Fruit fly (Drosophila melanogaster) whole organism, embryonic: ENCODE data around the gene CG13384.

Source experiments
- Bgb ChIP-seq: fragments of 200-800 bp; sonication (Bioruptor generic); IDR thresholded peaks from 2 replicates; pipeline ENCODE4 v1.3.6; 2022; ENCODE audit warnings: missing biosample characterization, missing genetic modification characterization; ENCODE audit not compliant: partially characterized antibody
- CG10147 ChIP-seq: fragments of 200-800 bp; sonication (Bioruptor generic); optimal IDR thresholded peaks from 2 replicates; lab custom pipeline; 2019; ENCODE audit warnings: missing biosample characterization, mild to moderate bottlenecking, missing genetic modification characterization, moderate library complexity
- CG1024 ChIP-seq: fragments of 200-800 bp; sonication (Bioruptor generic); IDR thresholded peaks from 2 replicates; pipeline ENCODE4 v1.3.6; 2022; ENCODE audit warnings: missing biosample characterization, missing genetic modification characterization
- CG10321 ChIP-seq: fragments of 200-800 bp; sonication (Bioruptor generic); IDR thresholded peaks from 2 replicates; pipeline ENCODE4 v1.3.6; 2022; ENCODE audit warnings: missing biosample characterization, missing genetic modification characterization
- CG11247 ChIP-seq: fragments of 200-800 bp; sonication (Bioruptor generic); IDR thresholded peaks from 2 replicates; pipeline ENCODE4 v1.3.6; 2022; ENCODE audit warnings: missing biosample characterization, missing genetic modification characterization
- CG13287 ChIP-seq: fragments of 200-800 bp; sonication (Bioruptor generic); IDR thresholded peaks from 2 replicates; pipeline ENCODE4 v1.3.6; 2022; ENCODE audit warnings: missing biosample characterization, missing genetic modification characterization; ENCODE audit not compliant: partially characterized antibody
- CG14441 ChIP-seq: fragments of 200-800 bp; sonication (Bioruptor generic); IDR thresholded peaks from 2 replicates; pipeline ENCODE4 v1.3.6; 2022; ENCODE audit warnings: missing biosample characterization, missing genetic modification characterization
- CG17186 ChIP-seq: fragments of 200-800 bp; sonication (Bioruptor generic); optimal IDR thresholded peaks from 3 replicates; lab custom pipeline; 2017; ENCODE audit warnings: missing biosample characterization, missing genetic modification reagents, missing genetic modification characterization
- CG17328 ChIP-seq: fragments of 200-800 bp; sonication (Bioruptor generic); IDR thresholded peaks from 2 replicates; pipeline ENCODE4 v1.3.6; 2022; ENCODE audit warnings: missing biosample characterization, missing genetic modification characterization
- CG17829 ChIP-seq: fragments of 200-800 bp; optimal IDR thresholded peaks from 2 replicates; lab custom pipeline; 2019; ENCODE audit warnings: missing biosample characterization, mild to moderate bottlenecking, missing genetic modification characterization, moderate library complexity
- CG18764 ChIP-seq: fragments of 200-800 bp; sonication (Bioruptor generic); optimal IDR thresholded peaks from 3 replicates; lab custom pipeline; 2016; ENCODE audit warnings: missing biosample characterization, missing genetic modification characterization
- CG30403 ChIP-seq: fragments of 200-800 bp; sonication (Bioruptor generic); optimal IDR thresholded peaks from 3 replicates; lab custom pipeline; 2016; ENCODE audit warnings: missing biosample characterization, missing genetic modification characterization
- CG32767 ChIP-seq: fragments of 200-800 bp; sonication (Bioruptor generic); IDR thresholded peaks from 2 replicates; pipeline ENCODE4 v1.3.6; 2022; ENCODE audit warnings: missing biosample characterization, missing genetic modification characterization
- CG3726 ChIP-seq: fragments of 200-800 bp; sonication (Bioruptor generic); IDR thresholded peaks from 3 replicates; pipeline ENCODE4, ENCODE4 v1.3.6; 2022; ENCODE audit warnings: missing biosample characterization, missing genetic modification characterization
- CG3995 ChIP-seq: fragments of 200-800 bp; sonication (Bioruptor generic); optimal IDR thresholded peaks from 3 replicates; lab custom pipeline; 2016; ENCODE audit warnings: missing biosample characterization, missing genetic modification characterization
- CG4404 ChIP-seq: fragments of 200-800 bp; sonication (Bioruptor generic); IDR thresholded peaks from 2 replicates; pipeline ENCODE4 v1.3.6; 2022; ENCODE audit warnings: missing biosample characterization, missing genetic modification characterization
- CG6689 ChIP-seq: fragments of 200-800 bp; sonication (Bioruptor generic); IDR thresholded peaks from 2 replicates; pipeline ENCODE4 v1.3.6; 2022; ENCODE audit warnings: missing biosample characterization, missing genetic modification characterization
- CG7963 ChIP-seq: fragments of 200-800 bp; sonication (Bioruptor generic); IDR thresholded peaks from 3 replicates; pipeline ENCODE4 v1.3.6; 2022; ENCODE audit warnings: missing biosample characterization, missing genetic modification characterization; ENCODE audit not compliant: partially characterized antibody
- CG9215 ChIP-seq: fragments of 200-800 bp; sonication (Bioruptor generic); IDR thresholded peaks from 2 replicates; pipeline ENCODE4 v1.3.6; 2022; ENCODE audit warnings: missing biosample characterization, missing genetic modification characterization
- CHES-1-like ChIP-seq: fragments of 200-800 bp; sonication (Bioruptor generic); optimal IDR thresholded peaks from 2 replicates; lab custom pipeline; 2016; ENCODE audit warnings: missing biosample characterization, missing genetic modification characterization
- Dip2 ChIP-seq: fragments of 200-800 bp; sonication (Bioruptor generic); IDR thresholded peaks from 2 replicates; pipeline ENCODE4 v1.3.6; 2022; ENCODE audit warnings: missing biosample characterization, missing genetic modification characterization
- Drgx ChIP-seq: fragments of 200-800 bp; sonication (Bioruptor generic); IDR thresholded peaks from 2 replicates; pipeline ENCODE4 v1.3.6; 2022; ENCODE audit warnings: missing biosample characterization, missing genetic modification characterization
- Eip74EF ChIP-seq, 2 experiments: fragments of 200-800 bp in 1 of 2; fragments of >200 bp in 1 of 2; sonication (Bioruptor generic) in 1 of 2; optimal IDR thresholded peaks; 2 replicates each; lab custom pipeline; 2017 to 2019; ENCODE audit warnings: missing biosample characterization in 2 of 2, missing genetic modification characterization in 2 of 2, mild to moderate bottlenecking in 1 of 2, moderate library complexity in 1 of 2
- Elba2 ChIP-seq: fragments of 200-800 bp; sonication (Bioruptor generic); optimal IDR thresholded peaks from 3 replicates; lab custom pipeline; 2016; ENCODE audit warnings: missing biosample characterization, missing genetic modification characterization
- Hr3 ChIP-seq: fragments of 200-800 bp; sonication (Bioruptor generic); optimal IDR thresholded peaks from 3 replicates; lab custom pipeline; 2016; ENCODE audit warnings: missing biosample characterization, missing genetic modification characterization
- Lhr ChIP-seq: fragments of 200-800 bp; sonication (Bioruptor generic); optimal IDR thresholded peaks from 3 replicates; lab custom pipeline; 2017; ENCODE audit warnings: mild to moderate bottlenecking, missing biosample characterization, missing genetic modification reagents, missing genetic modification characterization
- Med ChIP-seq: fragments of 200-800 bp; sonication (Bioruptor generic); peaks from one replicate; lab custom pipeline; 2016; ENCODE audit warnings: missing biosample characterization, missing genetic modification characterization, mild to moderate bottlenecking, inconsistent platforms, moderate library complexity
- Sry-β ChIP-seq: fragments of 200-800 bp; sonication (Bioruptor generic); optimal IDR thresholded peaks from 2 replicates; lab custom pipeline; 2018; ENCODE audit warnings: missing biosample characterization, mild to moderate bottlenecking, missing genetic modification characterization, moderate library complexity
- Ssrp ChIP-seq: fragments of 200-800 bp; sonication (Bioruptor generic); optimal IDR thresholded peaks from 2 replicates; lab custom pipeline; 2018; ENCODE audit warnings: missing biosample characterization, mild to moderate bottlenecking, missing genetic modification characterization, moderate library complexity
- al ChIP-seq: fragments of 200-800 bp; sonication (Bioruptor generic); IDR thresholded peaks from 2 replicates; pipeline ENCODE4 v1.3.6; 2022; ENCODE audit warnings: missing biosample characterization, missing genetic modification characterization
- chm ChIP-seq: fragments of 200-800 bp; sonication (Bioruptor generic); IDR thresholded peaks from 2 replicates; pipeline ENCODE4 v1.3.6; 2022; ENCODE audit warnings: missing biosample characterization, missing genetic modification characterization
- chn ChIP-seq: fragments of 200-800 bp; sonication (Bioruptor generic); optimal IDR thresholded peaks from 2 replicates; lab custom pipeline; 2016; ENCODE audit warnings: missing biosample characterization, missing genetic modification characterization
- crp ChIP-seq, 2 experiments: fragments of 200-800 bp; sonication (Bioruptor generic); optimal IDR thresholded peaks; 2 replicates in 1 of 2; 3 replicates in 1 of 2; lab custom pipeline; 2017; ENCODE audit warnings: missing biosample characterization in 2 of 2, missing genetic modification characterization in 2 of 2, mild to moderate bottlenecking in 1 of 2, moderate library complexity in 1 of 2
- disco-r ChIP-seq: fragments of 200-800 bp; sonication (Bioruptor generic); optimal IDR thresholded peaks from 2 replicates; lab custom pipeline; 2016; ENCODE audit warnings: missing biosample characterization, missing genetic modification characterization
- eve ChIP-seq, 2 experiments: fragments of >200 bp; optimal IDR thresholded peaks; 2 replicates each; lab custom pipeline; 2017; ENCODE audit warnings: missing biosample characterization in 2 of 2, missing genetic modification characterization in 2 of 2
- ewg ChIP-seq: fragments of 200-800 bp; sonication (Bioruptor generic); optimal IDR thresholded peaks from 3 replicates; lab custom pipeline; 2017; ENCODE audit warnings: mild to moderate bottlenecking, missing biosample characterization, missing genetic modification reagents, missing genetic modification characterization
- fd64A ChIP-seq: fragments of 200-800 bp; sonication (Bioruptor generic); optimal IDR thresholded peaks from 3 replicates; lab custom pipeline; 2018; ENCODE audit warnings: missing biosample characterization, mild to moderate bottlenecking, missing genetic modification characterization
- inv ChIP-seq: fragments of 200-800 bp; sonication (Bioruptor generic); IDR thresholded peaks from 2 replicates; pipeline ENCODE4 v1.3.6; 2022; ENCODE audit warnings: missing biosample characterization, missing genetic modification characterization; ENCODE audit not compliant: partially characterized antibody
- knrl ChIP-seq: fragments of 200-800 bp; sonication (Bioruptor generic); IDR thresholded peaks from 3 replicates; pipeline ENCODE4 v1.3.6; 2022; ENCODE audit warnings: missing biosample characterization, missing genetic modification characterization; ENCODE audit not compliant: partially characterized antibody
- lab ChIP-seq: fragments of 200-800 bp; sonication (Bioruptor generic); optimal IDR thresholded peaks from 3 replicates; lab custom pipeline; 2017; ENCODE audit warnings: missing biosample characterization, missing genetic modification characterization, mild to moderate bottlenecking, moderate library complexity, missing genetic modification reagents
- mam ChIP-seq: fragments of 200-800 bp; sonication (Bioruptor generic); optimal IDR thresholded peaks from 3 replicates; lab custom pipeline; 2016; ENCODE audit warnings: missing biosample characterization, missing genetic modification characterization
- p53 ChIP-seq: fragments of 200-800 bp; sonication (Bioruptor generic); optimal IDR thresholded peaks from 2 replicates; lab custom pipeline; 2016; ENCODE audit warnings: missing biosample characterization, missing genetic modification characterization
- pb ChIP-seq: fragments of 200-800 bp; sonication (Bioruptor generic); optimal IDR thresholded peaks from 3 replicates; lab custom pipeline; 2016; ENCODE audit warnings: missing biosample characterization, missing genetic modification characterization
- sc ChIP-seq, 3 experiments: fragments of >200 bp in 2 of 3; fragments of 200-800 bp in 1 of 3; sonication (Bioruptor generic) in 1 of 3; optimal IDR thresholded peaks; 2 replicates in 2 of 3; 3 replicates in 1 of 3; lab custom pipeline; 2017; ENCODE audit warnings: mild to moderate bottlenecking in 1 of 3, missing biosample characterization in 1 of 3, missing genetic modification characterization in 1 of 3, missing genetic modification reagents in 1 of 3
- ssp ChIP-seq: fragments of 200-800 bp; sonication (Bioruptor generic); IDR thresholded peaks from 2 replicates; pipeline ENCODE4 v1.3.6; 2022; ENCODE audit warnings: missing biosample characterization, missing genetic modification characterization
- trh ChIP-seq: fragments of 200-800 bp; sonication (Bioruptor generic); optimal IDR thresholded peaks from 2 replicates; lab custom pipeline; 2016; ENCODE audit warnings: missing biosample characterization, missing genetic modification characterization

Gene CG13384

dm6 chr2L:8403286-8404270, 19.3 kb downstream of the CG13384 start, which contains the start of gene emb:
Gene emb (plus strand): TSS chr2L:8403573.
- TF ChIP-seq Dip2 (GFP tag; lab: Robert Waterston, UW) (no peak), CG3726 (GFP tag; lab: Robert Waterston, UW) (no peak), Drgx (GFP tag; lab: Robert Waterston, UW) (peak; percentile 39; the same call in 1 of the 2 replicates), Sry-β (GFP tag; lab: Kevin White, UChicago) (peak; percentile 3), CG10321 (GFP tag; lab: Robert Waterston, UW) (no peak), CG3995 (GFP tag; lab: Kevin White, UChicago) (peak; percentile 47), disco-r (peak; percentile 34), ewg (GFP tag; lab: Kevin White, UChicago) (peak; percentile 53), CG13287 (GFP tag; lab: Robert Waterston, UW) (peak; percentile 93), ssp (peak; percentile 68), knrl (peak; percentile 90), inv (GFP tag; lab: Robert Waterston, UW) (peak; percentile 90), CG6689 (0 out of 2 replicates have a peak, but pooled peaks have one; percentile 34), pb (GFP tag; lab: Kevin White, UChicago) (peak; percentile 36), CG32767 (GFP tag; lab: Robert Waterston, UW) (no peak), lab (GFP tag; lab: Kevin White, UChicago) (no peak), Eip74EF (GFP tag; optimal IDR thresholded peaks at IDR 0.05; lab: Kevin White, UChicago) (no peak), crp (GFP tag; optimal IDR thresholded peaks at IDR 0.05; lab: Kevin White, UChicago) (peak in 1 of 2 experiments; percentile 21), Bgb (GFP tag; lab: Robert Waterston, UW) (peak; percentile 97), sc (optimal IDR thresholded peaks at IDR 0.05; lab: Kevin White, UChicago) (no peak), sc (GFP tag; optimal IDR thresholded peaks at IDR 0.05; lab: Kevin White, UChicago) (no peak), Lhr (peak; percentile 93), CG7963 (GFP tag; lab: Robert Waterston, UW) (peak; percentile 99), CG17328 (GFP tag; lab: Robert Waterston, UW) (0 out of 2 replicates have a peak, but pooled peaks have one; percentile 24), Hr3 (peak; percentile 43), CG1024 (no peak), Elba2 (GFP tag; lab: Kevin White, UChicago) (peak; percentile 14), CG30403 (peak; percentile 47), p53 (GFP tag; lab: Kevin White, UChicago) (peak; percentile 4), mam (peak; percentile 62), CG17186 (peak; percentile 35), CG18764 (GFP tag; lab: Kevin White, UChicago) (peak; percentile 29), CG4404 (GFP tag; lab: Robert Waterston, UW) (no peak), al (GFP tag; lab: Robert Waterston, UW) (peak; percentile 37; the same call in 1 of the 2 replicates), Med (GFP tag; lab: Kevin White, UChicago) (peak; percentile 93), fd64A (GFP tag; lab: Kevin White, UChicago) (peak; percentile 2), chn (GFP tag; lab: Kevin White, UChicago) (peak; percentile 52), CG10147 (no peak), eve (GFP tag; optimal IDR thresholded peaks at IDR 0.05; lab: Kevin White, UChicago) (no peak), Ssrp (tag; lab: Kevin White, UChicago) (peak; percentile 33), CG17829 (tag; lab: Kevin White, UChicago) (peak; percentile 71), CG9215 (GFP tag; lab: Robert Waterston, UW) (peak; percentile 17; the same call in 1 of the 2 replicates), CG11247 (GFP tag; lab: Robert Waterston, UW) (peak; percentile 37; the same call in 1 of the 2 replicates), CHES-1-like (GFP tag; lab: Kevin White, UChicago) (peak; percentile 71), chm (peak; percentile 17; the same call in 1 of the 2 replicates), CG14441 (GFP tag; lab: Robert Waterston, UW) (peak; percentile 30; the same call in 1 of the 2 replicates), trh (GFP tag; lab: Kevin White, UChicago) (no peak)
